Worm (Caenorhabditis elegans) whole organism, early embryonic: Measurements from ENCODE around the gene T26C12.3.

Experiments used
- B0310.2 ChIP-seq: sonication (generic microtip); optimal IDR thresholded peaks from 2 replicates; lab custom pipeline; 2016; ENCODE audit warnings: mild to moderate bottlenecking, missing genetic modification characterization, missing compliant biosample characterization
- F13C5.2 ChIP-seq: sonication (generic microtip); optimal IDR thresholded peaks from 2 replicates; lab custom pipeline; 2017; ENCODE audit warnings: mild to moderate bottlenecking, missing genetic modification characterization, inconsistent platforms, missing compliant biosample characterization
- aly-1 ChIP-seq: sonication (generic microtip); optimal IDR thresholded peaks from 2 replicates; lab custom pipeline; 2016; ENCODE audit warnings: missing genetic modification characterization, missing compliant biosample characterization
- ama-1 ChIP-seq: fragments of 150-350 bp; optimal IDR thresholded peaks from 2 replicates; lab custom pipeline; 2014
- ceh-13 ChIP-seq: fragments of 200-800 bp; sonication (Bioruptor generic); optimal IDR thresholded peaks from 2 replicates; lab custom pipeline; 2018; ENCODE audit warnings: mild to moderate bottlenecking, missing genetic modification characterization, missing compliant biosample characterization
- ceh-36 ChIP-seq: sonication (generic microtip); optimal IDR thresholded peaks from 2 replicates; lab custom pipeline; 2016; ENCODE audit warnings: missing genetic modification characterization, inconsistent platforms, missing compliant biosample characterization
- ets-7 ChIP-seq: sonication (generic microtip); optimal IDR thresholded peaks from 2 replicates; lab custom pipeline; 2016; ENCODE audit warnings: missing genotype, missing genetic modification characterization, missing compliant biosample characterization
- flt-1 ChIP-seq: fragments of 200-800 bp; sonication (Bioruptor generic); IDR thresholded peaks from 2 replicates; pipeline ENCODE4 v1.3.6; 2022; ENCODE audit warnings: missing genetic modification characterization, missing compliant biosample characterization
- hmbx-1 ChIP-seq: sonication (generic microtip); optimal IDR thresholded peaks from 2 replicates; lab custom pipeline; 2016; ENCODE audit warnings: mild to moderate bottlenecking, missing genetic modification characterization, missing compliant biosample characterization
- hmg-4 ChIP-seq: fragments of 200-800 bp; sonication (Bioruptor generic); optimal IDR thresholded peaks from 2 replicates; lab custom pipeline; 2018; ENCODE audit warnings: mild to moderate bottlenecking, missing genetic modification characterization, missing compliant biosample characterization
- hnd-1 ChIP-seq: sonication (generic microtip); optimal IDR thresholded peaks from 2 replicates; lab custom pipeline; 2016; ENCODE audit warnings: missing genetic modification characterization, missing compliant biosample characterization
- pes-1 ChIP-seq: fragments of 200-800 bp; sonication (Bioruptor generic); IDR thresholded peaks from 2 replicates; pipeline ENCODE4 v1.3.6; 2022; ENCODE audit warnings: missing genetic modification reagents, missing genetic modification characterization, missing compliant biosample characterization
- scrt-1 ChIP-seq: fragments of 200-800 bp; sonication (Bioruptor generic); IDR thresholded peaks from 2 replicates; pipeline ENCODE4 v1.3.6; 2022; ENCODE audit warnings: missing genetic modification characterization, missing compliant biosample characterization
- sea-1 ChIP-seq: fragments of 200-800 bp; sonication (Bioruptor generic); conservative IDR thresholded peaks from 2 replicates; pipeline ENCODE4 v1.3.6; 2022; ENCODE audit warnings: missing genetic modification characterization, missing compliant biosample characterization
- tbx-11 ChIP-seq: fragments of 200-800 bp; sonication (Bioruptor generic); IDR thresholded peaks from 2 replicates; pipeline ENCODE4 v1.3.6; 2022; ENCODE audit warnings: missing genetic modification characterization, missing compliant biosample characterization
- tbx-37 ChIP-seq: fragments of 200-800 bp; sonication (Bioruptor generic); conservative IDR thresholded peaks from 2 replicates; pipeline ENCODE4 v1.3.6; 2022; ENCODE audit warnings: missing genetic modification reagents, missing genetic modification characterization, missing compliant biosample characterization
- tra-4 ChIP-seq: sonication (generic microtip); optimal IDR thresholded peaks from 2 replicates; lab custom pipeline; 2017; ENCODE audit warnings: missing genetic modification characterization, missing compliant biosample characterization

Gene T26C12.3

ce11 chrIV:3289237-3289636, 16.0 kb upstream of the T26C12.3 start, which contains the start of gene gcy-23:
TSS of gene gcy-23 (minus strand) at chrIV:3289337.
- TF ChIP-seq ceh-13 (GFP tag; lab: Kevin White, UChicago): no peak
- no peak for TF ChIP-seq ceh-36 (tag; lab: Kevin White, UChicago)
- TF ChIP-seq hnd-1: no peak
- no peak for TF ChIP-seq aly-1 (tag; lab: Kevin White, UChicago)
- TF ChIP-seq sea-1 (GFP tag; lab: Robert Waterston, UW): no peak
- TF ChIP-seq B0310.2 (tag; lab: Kevin White, UChicago): no peak
- TF ChIP-seq tbx-11: no peak
- TF ChIP-seq tbx-37 (GFP tag; lab: Robert Waterston, UW): no peak
- no peak for TF ChIP-seq ets-7
- no peak for TF ChIP-seq hmg-4 (GFP tag; lab: Kevin White, UChicago)
- no peak for TF ChIP-seq hmbx-1 (tag; lab: Kevin White, UChicago)
- TF ChIP-seq tra-4 (tag; lab: Kevin White, UChicago): no peak

DNA sequence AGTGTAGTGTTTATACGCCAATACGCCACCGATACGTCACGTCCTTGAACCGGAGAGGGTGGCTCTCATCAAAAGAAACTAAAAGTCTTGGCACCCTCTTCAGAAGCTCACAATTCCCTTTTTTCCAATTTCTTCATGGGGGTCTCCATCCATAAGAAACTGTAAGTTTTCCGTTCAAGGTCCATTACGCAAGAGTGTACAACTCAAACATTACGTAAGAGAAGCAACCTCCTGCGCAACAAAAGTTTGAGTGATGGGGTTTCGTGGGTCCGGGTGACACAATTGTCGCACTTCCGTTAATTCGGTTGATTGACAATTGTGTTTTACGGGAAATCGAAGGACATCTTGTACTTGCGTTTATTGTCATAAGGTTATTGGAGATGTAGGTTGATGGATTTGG, 5.6 kb upstream of the T26C12.3 start:
- TF ChIP-seq tbx-37 (GFP tag; lab: Robert Waterston, UW) (no peak), hmg-4 (GFP tag; lab: Kevin White, UChicago) (no peak), pes-1 (GFP tag; lab: Robert Waterston, UW) (peak; percentile 41; the same call in 1 of the 2 replicates)

DNA sequence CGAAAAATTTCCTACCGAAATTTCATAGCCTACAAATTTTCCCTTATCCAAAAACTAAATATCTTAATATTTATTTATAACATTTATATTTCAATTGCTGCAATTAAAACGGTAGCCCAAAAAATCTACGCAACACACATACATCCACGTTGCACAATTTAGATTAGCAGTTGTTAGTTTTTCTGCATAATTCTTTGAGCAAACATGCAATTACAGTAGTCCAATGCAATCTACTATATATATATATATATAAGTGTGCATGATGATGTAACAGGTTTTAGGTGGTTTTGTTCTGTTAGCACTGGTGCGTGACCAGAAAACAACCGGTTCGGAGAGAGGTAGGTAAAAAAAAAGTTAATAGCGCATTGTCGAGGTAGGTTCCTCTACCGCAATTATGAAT, 1.9 kb downstream of the T26C12.3 start:
- TF ChIP-seq scrt-1 (GFP tag; lab: Robert Waterston, UW) (no peak), hmbx-1 (tag; lab: Kevin White, UChicago) (no peak), aly-1 (tag; lab: Kevin White, UChicago) (no peak), flt-1 (GFP tag; lab: Robert Waterston, UW) (no peak), ets-7 (no peak), tbx-37 (GFP tag; lab: Robert Waterston, UW) (no peak), sea-1 (GFP tag; lab: Robert Waterston, UW) (no peak), tra-4 (tag; lab: Kevin White, UChicago) (no peak), B0310.2 (tag; lab: Kevin White, UChicago) (no peak), hnd-1 (no peak), hmg-4 (GFP tag; lab: Kevin White, UChicago) (no peak), pes-1 (GFP tag; lab: Robert Waterston, UW) (no peak), ceh-13 (GFP tag; lab: Kevin White, UChicago) (no peak), ceh-36 (tag; lab: Kevin White, UChicago) (no peak)

ce11 chrIV:3267581-3267980, 5.6 kb downstream of the T26C12.3 start, which contains the start of gene clec-173:
TSS of gene clec-173 (minus strand) at chrIV:3267681.
- TF ChIP-seq hmg-4 (GFP tag; lab: Kevin White, UChicago) (no peak), tbx-11 (no peak), hmbx-1 (tag; lab: Kevin White, UChicago) (no peak), scrt-1 (GFP tag; lab: Robert Waterston, UW) (no peak), ceh-13 (GFP tag; lab: Kevin White, UChicago) (no peak), hnd-1 (no peak), aly-1 (tag; lab: Kevin White, UChicago) (no peak), flt-1 (GFP tag; lab: Robert Waterston, UW) (no peak), pes-1 (GFP tag; lab: Robert Waterston, UW) (no peak), ets-7 (no peak), sea-1 (GFP tag; lab: Robert Waterston, UW) (no peak), tbx-37 (GFP tag; lab: Robert Waterston, UW) (no peak), tra-4 (tag; lab: Kevin White, UChicago) (no peak), B0310.2 (tag; lab: Kevin White, UChicago) (no peak), F13C5.2 (tag; lab: Kevin White, UChicago) (no peak), ceh-36 (tag; lab: Kevin White, UChicago) (no peak), ama-1 (lab: Kevin White, UChicago) (no peak)

ce11 chrIV:3266841-3267240, 6.4 kb downstream of the T26C12.3 start:
- no peak for TF ChIP-seq hnd-1
- TF ChIP-seq flt-1 (GFP tag; lab: Robert Waterston, UW): no peak
- no peak for TF ChIP-seq F13C5.2 (tag; lab: Kevin White, UChicago)
- no peak for TF ChIP-seq tra-4 (tag; lab: Kevin White, UChicago)
- no peak for TF ChIP-seq ama-1 (lab: Kevin White, UChicago)
- TF ChIP-seq tbx-11: no peak

- TF ChIP-seq hnd-1 (no peak), hmbx-1 (tag; lab: Kevin White, UChicago) (no peak), aly-1 (tag; lab: Kevin White, UChicago) (no peak), flt-1 (GFP tag; lab: Robert Waterston, UW) (no peak), ceh-36 (tag; lab: Kevin White, UChicago) (no peak), pes-1 (GFP tag; lab: Robert Waterston, UW) (no peak), ama-1 (lab: Kevin White, UChicago) (no peak), scrt-1 (GFP tag; lab: Robert Waterston, UW) (no peak), sea-1 (GFP tag; lab: Robert Waterston, UW) (no peak), F13C5.2 (tag; lab: Kevin White, UChicago) (no peak), hmg-4 (GFP tag; lab: Kevin White, UChicago) (no peak), tbx-37 (GFP tag; lab: Robert Waterston, UW) (no peak), ets-7 (no peak)
These were observed 7.5 kb downstream of the T26C12.3 start, which contains the start of gene T26C12.2 for ce11 chrIV:3265657-3266056. TSS of gene T26C12.2 (minus strand) at chrIV:3265757.

ce11 chrIV:3261761-3262160, 11.4 kb downstream of the T26C12.3 start:
- TF ChIP-seq flt-1 (GFP tag; lab: Robert Waterston, UW) (no peak), B0310.2 (tag; lab: Kevin White, UChicago) (no peak), hmbx-1 (tag; lab: Kevin White, UChicago) (no peak), scrt-1 (GFP tag; lab: Robert Waterston, UW) (no peak), F13C5.2 (tag; lab: Kevin White, UChicago) (no peak), hmg-4 (GFP tag; lab: Kevin White, UChicago) (no peak), sea-1 (GFP tag; lab: Robert Waterston, UW) (no peak), ceh-36 (tag; lab: Kevin White, UChicago) (no peak), pes-1 (GFP tag; lab: Robert Waterston, UW) (no peak), ets-7 (no peak), hnd-1 (no peak)
